Fruit fly (Drosophila melanogaster): ENCODE results near the gene CG31195.

DNA sequence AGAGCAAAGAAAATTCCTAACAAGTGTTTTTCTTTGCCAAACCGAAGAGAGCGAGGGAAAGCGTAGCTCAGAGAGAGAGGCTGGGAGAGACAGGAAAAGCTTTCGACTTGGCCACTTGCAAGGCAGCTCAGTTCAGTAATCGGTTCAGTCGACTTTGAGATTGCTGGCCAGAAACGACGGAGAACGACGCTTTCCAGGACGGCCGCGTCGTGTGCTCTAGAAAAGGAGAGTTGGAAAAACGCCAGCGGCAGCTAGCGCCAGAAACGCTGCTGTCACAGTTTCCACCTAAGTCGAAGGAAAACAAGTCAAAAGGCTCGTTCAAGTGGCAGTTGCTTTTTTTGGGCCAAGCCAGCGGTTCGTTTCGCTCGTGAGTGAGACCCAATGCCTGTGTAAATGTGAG, 22.2 kb downstream of the CG31195 start, which contains the start of gene CG42322:
- no peak for TF ChIP-seq CG8478 (optimal IDR thresholded peaks at IDR 0.05)
- TF ChIP-seq CTCF (optimal IDR thresholded peaks at IDR 0.05) = no peak
